Worm (Caenorhabditis elegans): ENCODE data around the gene C18H7.12.

The C18H7.12 gene

ce11 chrIV:605431-605830 lies 17.8 kb upstream of the C18H7.12 start (continued):
- TF ChIP-seq ceh-91 (GFP tag; IDR thresholded peaks at IDR 0.05) (no peak), ztf-6 (GFP tag; IDR thresholded peaks at IDR 0.05) (no peak), ama-1 (optimal IDR thresholded peaks at IDR 0.05) (no peak), ama-1 (GFP tag; optimal IDR thresholded peaks at IDR 0.05) (no peak), nhr-27 (tag; optimal IDR thresholded peaks at IDR 0.05) (no peak), zfh-2 (GFP tag; conservative IDR thresholded peaks at IDR 0.05) (peak; percentile 84), mcd-1 (GFP tag; IDR thresholded peaks at IDR 0.05) (peak; percentile 71; the same call in 1 of the 2 replicates), hmg-20 (GFP tag; IDR thresholded peaks at IDR 0.05) (no peak)

DNA sequence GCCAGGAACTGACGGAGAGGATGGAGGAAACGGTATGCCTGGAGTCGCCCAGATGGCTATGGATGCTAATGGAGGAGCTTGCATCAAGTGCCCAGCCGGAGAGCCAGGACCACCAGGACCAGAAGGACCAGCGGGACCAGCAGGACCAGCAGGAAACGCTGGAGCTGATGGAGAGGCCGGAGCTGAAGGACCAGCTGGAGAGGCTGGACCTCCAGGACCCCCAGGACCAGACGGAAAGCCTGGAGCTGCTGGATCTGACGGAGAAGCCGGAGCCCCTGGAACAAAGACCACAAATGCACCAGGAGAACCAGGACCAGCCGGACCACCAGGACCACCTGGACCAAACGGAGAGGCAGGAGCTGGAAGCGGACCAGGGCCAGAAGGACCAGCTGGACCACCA lies 17.2 kb upstream of the C18H7.12 start:
- TF ChIP-seq mcd-1 (GFP tag; IDR thresholded peaks at IDR 0.05) (0 out of 2 replicates have a peak, but pooled peaks have one; percentile 7), madf-6 (GFP tag; IDR thresholded peaks at IDR 0.05) (no peak), tbp1 (GFP tag; optimal IDR thresholded peaks at IDR 0.05) (no peak), zfh-2 (GFP tag; conservative IDR thresholded peaks at IDR 0.05) (peak; percentile 57), C17E4.6 (GFP tag; IDR thresholded peaks at IDR 0.05) (no peak), chd-7 (tag; optimal IDR thresholded peaks at IDR 0.05) (no peak), unc-130 (GFP tag; optimal IDR thresholded peaks at IDR 0.05) (no peak), Y53F4B.3 (GFP tag; IDR thresholded peaks at IDR 0.05) (no peak), cebp-2 (GFP tag; IDR thresholded peaks at IDR 0.05) (no peak), F55B11.4 (tag; optimal IDR thresholded peaks at IDR 0.05; ENCODE audit: borderline replicate concordance, insufficient read depth) (no peak), rcor-1 (GFP tag; IDR thresholded peaks at IDR 0.05) (no peak), dpff-1 (tag; optimal IDR thresholded peaks at IDR 0.05) (no peak), ceh-58 (GFP tag; IDR thresholded peaks at IDR 0.05) (no peak)

DNA sequence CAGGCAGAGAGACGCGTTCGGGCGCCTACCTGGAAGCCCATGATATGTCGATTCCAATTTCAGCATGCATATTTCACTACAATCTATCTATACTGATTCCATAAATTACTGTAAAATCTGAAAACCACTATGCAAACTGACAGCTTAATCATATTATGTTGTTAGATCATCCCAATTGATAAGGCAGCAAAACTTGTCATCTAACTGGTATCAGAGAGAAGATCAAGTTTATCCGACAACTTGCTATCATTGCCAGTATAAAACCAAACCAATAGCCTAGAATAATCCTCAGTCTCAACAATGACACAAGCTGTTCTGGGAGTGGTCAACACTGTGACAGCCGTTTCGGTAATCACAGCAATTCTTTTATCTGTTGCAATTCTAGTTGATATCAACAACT lies 16.5 kb upstream of the C18H7.12 start, which contains the start of gene col-102:
Gene col-102 (plus strand): TSS at position 301 of the 400 bp plus-strand sequence.
- TF ChIP-seq lag-1 (GFP tag; IDR thresholded peaks at IDR 0.05): no peak
- TF ChIP-seq ztf-25 (GFP tag; IDR thresholded peaks at IDR 0.05): no peak
- no peak for TF ChIP-seq sptf-2 (GFP tag; optimal IDR thresholded peaks at IDR 0.05)
- no peak for TF ChIP-seq nfyb-1 (GFP tag; IDR thresholded peaks at IDR 0.05)
- TF ChIP-seq F57A8.1 (GFP tag; optimal IDR thresholded peaks at IDR 0.05): no peak
- TF ChIP-seq dox-1 (GFP tag; IDR thresholded peaks at IDR 0.05): no peak

ce11 chrIV:603543-603942 lies 15.9 kb upstream of the C18H7.12 start, which contains the start of gene prmt-4:
Gene prmt-4, minus strand, starts transcription at chrIV:603643.
- TF ChIP-seq sdz-38 (tag; optimal IDR thresholded peaks at IDR 0.05) (no peak), cebp-1 (GFP tag; IDR thresholded peaks at IDR 0.05) (no peak), cebp-1 (tag; optimal IDR thresholded peaks at IDR 0.05) (no peak), B0019.2 (GFP tag; conservative IDR thresholded peaks at IDR 0.05) (no peak), somi-1 (GFP tag; optimal IDR thresholded peaks at IDR 0.05) (no peak)

ce11 chrIV:601595-601994 lies 14.0 kb upstream of the C18H7.12 start, which contains the start of gene srt-59:
Gene srt-59, minus strand, starts transcription at chrIV:601695.
- TF ChIP-seq Y53F4B.3 (GFP tag; IDR thresholded peaks at IDR 0.05) (no peak), let-526 (GFP tag; IDR thresholded peaks at IDR 0.05) (no peak), Y53G8AR.9 (GFP tag; conservative IDR thresholded peaks at IDR 0.05) (no peak), dpff-1 (tag; optimal IDR thresholded peaks at IDR 0.05) (no peak), nhr-120 (GFP tag; IDR thresholded peaks at IDR 0.05) (no peak), rcor-1 (GFP tag; IDR thresholded peaks at IDR 0.05) (no peak), attf-3 (GFP tag; conservative IDR thresholded peaks at IDR 0.05) (no peak), ztf-3 (GFP tag; optimal IDR thresholded peaks at IDR 0.05) (no peak), tbp1 (GFP tag; optimal IDR thresholded peaks at IDR 0.05) (no peak), aptf-3 (GFP tag; IDR thresholded peaks at IDR 0.05) (no peak), ceh-58 (GFP tag; IDR thresholded peaks at IDR 0.05) (no peak), egrh-3 (GFP tag; IDR thresholded peaks at IDR 0.05) (no peak), madf-8 (GFP tag; conservative IDR thresholded peaks at IDR 0.05) (no peak), C06A6.2 (GFP tag; conservative IDR thresholded peaks at IDR 0.05) (no peak), madf-10 (tag; optimal IDR thresholded peaks at IDR 0.05) (no peak), lin-26 (GFP tag; IDR thresholded peaks at IDR 0.05) (no peak), hlh-12 (tag; optimal IDR thresholded peaks at IDR 0.05) (no peak)

All from whole organism, young adult.